Worm (Caenorhabditis elegans): ENCODE measurements around the gene F07C6.6.

The F07C6.6 gene

ce11 chrIV:12811554-12811953, 19.0 kb downstream of the F07C6.6 start:
- no peak for TF ChIP-seq T22C8.4 (GFP tag; IDR thresholded peaks at IDR 0.05)
- TF ChIP-seq med-1 (GFP tag; optimal IDR thresholded peaks at IDR 0.05; ENCODE audit: insufficient read depth) = no peak
- no peak for TF ChIP-seq flt-1 (GFP tag; IDR thresholded peaks at IDR 0.05)
- TF ChIP-seq ztf-29 (GFP tag; IDR thresholded peaks at IDR 0.05) = no peak
- no peak for TF ChIP-seq klf-2 (GFP tag; conservative IDR thresholded peaks at IDR 0.05)
- TF ChIP-seq ztf-23 (GFP tag; IDR thresholded peaks at IDR 0.05) = no peak
- no peak for TF ChIP-seq ref-1 (GFP tag; conservative IDR thresholded peaks at IDR 0.05)
- no peak for TF ChIP-seq cog-1 (tag; optimal IDR thresholded peaks at IDR 0.05)
- no peak for TF ChIP-seq tab-1 (GFP tag; IDR thresholded peaks at IDR 0.05)

ce11 chrIV:12813822-12814221, 21.2 kb downstream of the F07C6.6 start:
- TF ChIP-seq ztf-23 (GFP tag; IDR thresholded peaks at IDR 0.05) = no peak
- TF ChIP-seq tab-1 (GFP tag; IDR thresholded peaks at IDR 0.05) = no peak
- TF ChIP-seq T22C8.4 (GFP tag; IDR thresholded peaks at IDR 0.05) = no peak
- TF ChIP-seq flt-1 (GFP tag; IDR thresholded peaks at IDR 0.05) = no peak
- no peak for TF ChIP-seq ztf-29 (GFP tag; IDR thresholded peaks at IDR 0.05)
- no peak for TF ChIP-seq cog-1 (tag; optimal IDR thresholded peaks at IDR 0.05)
- TF ChIP-seq klf-2 (GFP tag; conservative IDR thresholded peaks at IDR 0.05) = no peak
- TF ChIP-seq ref-1 (GFP tag; conservative IDR thresholded peaks at IDR 0.05) = no peak
- no peak for TF ChIP-seq med-1 (GFP tag; optimal IDR thresholded peaks at IDR 0.05; ENCODE audit: insufficient read depth)

DNA sequence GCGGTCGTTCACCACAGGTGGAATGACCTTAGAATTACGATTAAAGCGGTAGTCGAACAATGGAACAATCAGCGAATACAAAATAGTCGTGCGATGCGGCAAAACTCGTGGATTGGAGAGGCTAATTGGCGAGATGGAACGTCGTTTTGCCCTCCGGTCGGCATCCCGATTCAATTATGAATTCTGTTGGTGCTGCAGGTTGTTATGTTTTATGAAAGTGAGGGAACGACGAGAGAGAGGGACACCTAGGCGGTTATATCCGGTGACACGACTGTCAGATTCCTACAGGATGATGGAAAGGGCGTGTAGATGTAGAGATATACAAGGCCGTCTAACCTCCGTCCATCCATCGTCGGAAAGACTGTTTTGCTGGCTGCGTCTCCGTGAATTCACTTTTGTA, 24.0 kb downstream of the F07C6.6 start:
- no peak for TF ChIP-seq ztf-29 (GFP tag; IDR thresholded peaks at IDR 0.05)
- no peak for TF ChIP-seq ref-1 (GFP tag; conservative IDR thresholded peaks at IDR 0.05)
- TF ChIP-seq cog-1 (tag; optimal IDR thresholded peaks at IDR 0.05) = no peak
- no peak for TF ChIP-seq flt-1 (GFP tag; IDR thresholded peaks at IDR 0.05)
- no peak for TF ChIP-seq ztf-23 (GFP tag; IDR thresholded peaks at IDR 0.05)
- no peak for TF ChIP-seq med-1 (GFP tag; optimal IDR thresholded peaks at IDR 0.05; ENCODE audit: insufficient read depth)
- TF ChIP-seq T22C8.4 (GFP tag; IDR thresholded peaks at IDR 0.05) = no peak
- no peak for TF ChIP-seq klf-2 (GFP tag; conservative IDR thresholded peaks at IDR 0.05)
- TF ChIP-seq tab-1 (GFP tag; IDR thresholded peaks at IDR 0.05) = no peak

DNA sequence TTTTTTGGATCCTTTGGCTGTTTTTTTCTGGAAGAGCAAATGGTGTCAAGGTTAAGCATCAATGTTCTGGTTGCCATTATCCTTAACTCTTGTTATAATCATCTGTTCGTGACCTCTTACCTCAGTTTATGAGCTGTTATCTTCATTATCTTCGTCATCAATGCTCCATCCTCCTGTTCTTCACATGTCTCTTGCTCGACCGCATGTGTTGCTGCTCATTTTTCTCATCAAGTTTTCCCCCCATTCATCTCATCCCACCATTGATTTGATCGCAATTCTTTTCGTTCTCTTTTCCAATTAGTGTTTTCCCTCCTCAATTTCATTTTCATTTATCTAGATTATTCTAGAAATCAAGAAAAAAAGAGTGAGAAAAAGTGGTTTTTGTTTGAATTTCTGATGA, 24.9 kb downstream of the F07C6.6 start:
- TF ChIP-seq cog-1 (tag; optimal IDR thresholded peaks at IDR 0.05) (no peak), tab-1 (GFP tag; IDR thresholded peaks at IDR 0.05) (no peak), med-1 (GFP tag; optimal IDR thresholded peaks at IDR 0.05; ENCODE audit: insufficient read depth) (no peak), ztf-29 (GFP tag; IDR thresholded peaks at IDR 0.05) (no peak), T22C8.4 (GFP tag; IDR thresholded peaks at IDR 0.05) (no peak), klf-2 (GFP tag; conservative IDR thresholded peaks at IDR 0.05) (no peak), ref-1 (GFP tag; conservative IDR thresholded peaks at IDR 0.05) (no peak), ztf-23 (GFP tag; IDR thresholded peaks at IDR 0.05) (no peak), flt-1 (GFP tag; IDR thresholded peaks at IDR 0.05) (no peak)

ce11 chrIV:12825304-12825703, 32.7 kb downstream of the F07C6.6 start, which contains the start of gene M02B1.4:
M02B1.4 (minus strand) TSS chrIV:12825312.
- TF ChIP-seq ref-1 (GFP tag; conservative IDR thresholded peaks at IDR 0.05) (no peak), tab-1 (GFP tag; IDR thresholded peaks at IDR 0.05) (no peak), flt-1 (GFP tag; IDR thresholded peaks at IDR 0.05) (no peak), ztf-23 (GFP tag; IDR thresholded peaks at IDR 0.05) (no peak), klf-2 (GFP tag; conservative IDR thresholded peaks at IDR 0.05) (no peak), ztf-29 (GFP tag; IDR thresholded peaks at IDR 0.05) (no peak), cog-1 (tag; optimal IDR thresholded peaks at IDR 0.05) (no peak), med-1 (GFP tag; optimal IDR thresholded peaks at IDR 0.05; ENCODE audit: insufficient read depth) (no peak), T22C8.4 (GFP tag; IDR thresholded peaks at IDR 0.05) (no peak)

- no peak for TF ChIP-seq tab-1 (GFP tag; IDR thresholded peaks at IDR 0.05)
- TF ChIP-seq ztf-29 (GFP tag; IDR thresholded peaks at IDR 0.05) = no peak
- TF ChIP-seq flt-1 (GFP tag; IDR thresholded peaks at IDR 0.05) = no peak
- no peak for TF ChIP-seq klf-2 (GFP tag; conservative IDR thresholded peaks at IDR 0.05)
- TF ChIP-seq ztf-23 (GFP tag; IDR thresholded peaks at IDR 0.05) = no peak
Measured at ce11 chrIV:12830829-12831392, 38.3 kb downstream of the F07C6.6 start.

- TF ChIP-seq T22C8.4 (GFP tag; IDR thresholded peaks at IDR 0.05) (no peak), klf-2 (GFP tag; conservative IDR thresholded peaks at IDR 0.05) (no peak), med-1 (GFP tag; optimal IDR thresholded peaks at IDR 0.05; ENCODE audit: insufficient read depth) (no peak), cog-1 (tag; optimal IDR thresholded peaks at IDR 0.05) (no peak), flt-1 (GFP tag; IDR thresholded peaks at IDR 0.05) (no peak), ztf-29 (GFP tag; IDR thresholded peaks at IDR 0.05) (no peak), tab-1 (GFP tag; IDR thresholded peaks at IDR 0.05) (no peak), ztf-23 (GFP tag; IDR thresholded peaks at IDR 0.05) (no peak)
Measured at ce11 chrIV:12831609-12832500, 39.3 kb downstream of the F07C6.6 start.

DNA sequence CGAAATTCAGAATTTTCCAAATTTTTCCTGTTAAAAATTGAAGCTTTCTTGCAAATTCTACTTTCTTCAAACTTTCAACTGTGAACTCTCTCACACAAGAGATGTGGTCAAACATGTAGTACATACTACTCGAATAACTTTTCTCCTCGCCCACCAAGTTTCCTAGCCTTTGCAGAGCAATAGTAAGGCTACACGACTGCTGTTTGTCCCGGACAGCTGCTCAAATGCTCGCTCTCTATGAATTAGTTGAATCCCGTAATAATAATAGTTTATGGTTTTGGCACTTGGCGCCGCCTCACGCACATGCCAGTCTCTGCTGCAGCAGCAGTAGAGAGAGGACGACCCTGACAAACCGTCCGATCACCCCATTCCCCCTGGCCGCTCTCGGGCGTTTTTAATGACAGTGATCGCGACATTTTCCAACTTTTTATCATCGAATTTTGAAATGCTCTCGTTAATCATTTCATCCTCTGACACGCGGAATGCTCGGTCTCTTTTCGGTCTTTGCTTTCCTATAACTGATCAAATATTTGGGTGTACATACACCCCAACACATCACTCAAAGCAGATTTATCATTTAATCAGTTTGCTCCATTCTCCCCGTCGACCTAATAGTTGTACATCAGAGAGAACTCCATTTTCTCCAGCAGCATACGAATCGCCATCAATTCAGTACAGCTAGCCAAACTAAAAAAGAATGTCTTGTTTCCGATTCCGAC, 41.3 kb downstream of the F07C6.6 start:
- TF ChIP-seq flt-1 (GFP tag; IDR thresholded peaks at IDR 0.05) = no peak

ce11 chrIV:12834417-12834731, 41.8 kb downstream of the F07C6.6 start:
- TF ChIP-seq ztf-29 (GFP tag; IDR thresholded peaks at IDR 0.05) = no peak
- TF ChIP-seq T22C8.4 (GFP tag; IDR thresholded peaks at IDR 0.05) = no peak
- no peak for TF ChIP-seq flt-1 (GFP tag; IDR thresholded peaks at IDR 0.05)
- no peak for TF ChIP-seq tab-1 (GFP tag; IDR thresholded peaks at IDR 0.05)
- no peak for TF ChIP-seq med-1 (GFP tag; optimal IDR thresholded peaks at IDR 0.05; ENCODE audit: insufficient read depth)
- TF ChIP-seq cog-1 (tag; optimal IDR thresholded peaks at IDR 0.05) = no peak
- TF ChIP-seq ref-1 (GFP tag; conservative IDR thresholded peaks at IDR 0.05) = no peak
- TF ChIP-seq ztf-23 (GFP tag; IDR thresholded peaks at IDR 0.05) = no peak
- no peak for TF ChIP-seq klf-2 (GFP tag; conservative IDR thresholded peaks at IDR 0.05)
